ENCODE assay signal across 5 fruit fly cellular contexts in genomic region chrX:13815526-13816173, dm6.
TF ChIP-seq lines count a peak whose summit lies in the region.

No protein-coding gene starts in this region.

TF ChIP-seq in whole organism, adult, 20 proteins besides CTCF, POLR2A, EP300 and RAD21 (continued from another document):
- TF ChIP-seq CG1620 (GFP tag; optimal IDR thresholded peaks at IDR 0.05; lab: Kevin White, UChicago): no peak
- TF ChIP-seq CG5204 (GFP tag; optimal IDR thresholded peaks at IDR 0.05; lab: Kevin White, UChicago): peak; percentile 69

TF ChIP-seq in whole organism, embryonic, 481 proteins besides CTCF, POLR2A, EP300 and RAD21 (continued from another document and continues in another):
- peak; percentile 9 for TF ChIP-seq ewg (GFP tag; optimal IDR thresholded peaks at IDR 0.05; lab: Kevin White, UChicago)
- TF ChIP-seq CG34422 (GFP tag; IDR thresholded peaks at IDR 0.05; lab: Robert Waterston, UW): peak; percentile 49; the same call in 1 of the 3 replicates
- TF ChIP-seq CG10565 (GFP tag; optimal IDR thresholded peaks at IDR 0.05; lab: Kevin White, UChicago): no peak
- TF ChIP-seq gt (GFP tag; IDR thresholded peaks at IDR 0.05; lab: Robert Waterston, UW): no peak
- peak; percentile 78 for TF ChIP-seq CG17361 (GFP tag; IDR thresholded peaks at IDR 0.05; lab: Robert Waterston, UW)
- no peak for TF ChIP-seq Opbp (GFP tag; IDR thresholded peaks at IDR 0.05; lab: Robert Waterston, UW; ENCODE audit: partially characterized antibody)
- no peak for TF ChIP-seq CG15479 (GFP tag; optimal IDR thresholded peaks at IDR 0.05; lab: Kevin White, UChicago)
- TF ChIP-seq Hey (tag; optimal IDR thresholded peaks at IDR 0.05; lab: Kevin White, UChicago): no peak
- peak; percentile 46 for TF ChIP-seq fd3F (GFP tag; optimal IDR thresholded peaks at IDR 0.05; lab: Kevin White, UChicago)
- TF ChIP-seq CG5180 (GFP tag; optimal IDR thresholded peaks at IDR 0.05; lab: Kevin White, UChicago): peak; percentile 49
- TF ChIP-seq CG15011 (GFP tag; optimal IDR thresholded peaks at IDR 0.05; lab: Kevin White, UChicago): peak; percentile 38
- TF ChIP-seq Dp (GFP tag; optimal IDR thresholded peaks at IDR 0.05; lab: Kevin White, UChicago): no peak
- TF ChIP-seq Ptx1 (GFP tag; IDR thresholded peaks at IDR 0.05; lab: Robert Waterston, UW): peak; percentile 70
- no peak for TF ChIP-seq her (GFP tag; optimal IDR thresholded peaks at IDR 0.05; lab: Kevin White, UChicago)
- TF ChIP-seq onecut (GFP tag; IDR thresholded peaks at IDR 0.05; lab: Robert Waterston, UW): peak; percentile 32; the same call in 1 of the 2 replicates
- no peak for TF ChIP-seq HLHmδ (GFP tag; optimal IDR thresholded peaks at IDR 0.05; lab: Kevin White, UChicago)
- TF ChIP-seq CG12071 (GFP tag; optimal IDR thresholded peaks at IDR 0.05; lab: Kevin White, UChicago): no peak
- peak; percentile 58 for TF ChIP-seq Xbp1 (GFP tag; optimal IDR thresholded peaks at IDR 0.05; lab: Kevin White, UChicago)
- TF ChIP-seq ems (GFP tag; optimal IDR thresholded peaks at IDR 0.05; lab: Kevin White, UChicago): peak; percentile 23
- peak; percentile 73 for TF ChIP-seq Sox100B (GFP tag; optimal IDR thresholded peaks at IDR 0.05; lab: Kevin White, UChicago)
- TF ChIP-seq CG7357 (GFP tag; IDR thresholded peaks at IDR 0.05; lab: Robert Waterston, UW): peak; percentile 71; the same call in 2 of the 3 replicates
- TF ChIP-seq az2 (GFP tag; optimal IDR thresholded peaks at IDR 0.05; lab: Kevin White, UChicago): peak; percentile 45
- no peak for TF ChIP-seq NC2α (GFP tag; optimal IDR thresholded peaks at IDR 0.05; lab: Kevin White, UChicago)
- no peak for TF ChIP-seq D (optimal IDR thresholded peaks at IDR 0.05; lab: Kevin White, UChicago)
- peak; percentile 61 for TF ChIP-seq D (GFP tag; optimal IDR thresholded peaks at IDR 0.05; lab: Kevin White, UChicago)
- TF ChIP-seq nerfin-2 (GFP tag; IDR thresholded peaks at IDR 0.05; lab: Robert Waterston, UW; ENCODE audit: partially characterized antibody): no peak
- TF ChIP-seq caup (GFP tag; optimal IDR thresholded peaks at IDR 0.05; lab: Kevin White, UChicago; ENCODE audit: severe bottlenecking): peak; percentile 26
- TF ChIP-seq CG4617 (GFP tag; optimal IDR thresholded peaks at IDR 0.05; lab: Kevin White, UChicago; ENCODE audit: borderline replicate concordance): no peak
- TF ChIP-seq Deaf1 (tag; optimal IDR thresholded peaks at IDR 0.05; lab: Kevin White, UChicago): peak; percentile 5
- TF ChIP-seq chm (GFP tag; IDR thresholded peaks at IDR 0.05; lab: Robert Waterston, UW): no peak
- peak; percentile 71 for TF ChIP-seq CG18262 (tag; optimal IDR thresholded peaks at IDR 0.05; lab: Kevin White, UChicago)

TF ChIP-seq in whole organism, prepupa, 60 proteins besides CTCF, POLR2A, EP300 and RAD21 (continued from another document and continues in another):
- TF ChIP-seq cyc (GFP tag; optimal IDR thresholded peaks at IDR 0.05; lab: Kevin White, UChicago) (peak; percentile 64), topi (GFP tag; optimal IDR thresholded peaks at IDR 0.05; lab: Kevin White, UChicago) (peak; percentile 55), CG32006 (GFP tag; optimal IDR thresholded peaks at IDR 0.05; lab: Kevin White, UChicago) (peak; percentile 92), Lpt (GFP tag; optimal IDR thresholded peaks at IDR 0.05; lab: Kevin White, UChicago) (peak; percentile 71), CG15336 (GFP tag; IDR thresholded peaks at IDR 0.05; lab: Robert Waterston, UW) (peak; percentile 78), CG4318 (GFP tag; optimal IDR thresholded peaks at IDR 0.05; lab: Kevin White, UChicago) (peak; percentile 74), Met (GFP tag; optimal IDR thresholded peaks at IDR 0.05; lab: Kevin White, UChicago) (peak; percentile 67), Blimp-1 (GFP tag; optimal IDR thresholded peaks at IDR 0.05; lab: Kevin White, UChicago) (no peak), Hr39 (GFP tag; optimal IDR thresholded peaks at IDR 0.05; lab: Kevin White, UChicago) (peak; percentile 61), CG3919 (GFP tag; optimal IDR thresholded peaks at IDR 0.05; lab: Kevin White, UChicago) (peak; percentile 72), CG6276 (GFP tag; optimal IDR thresholded peaks at IDR 0.05; lab: Kevin White, UChicago) (peak; percentile 85), CG6792 (GFP tag; optimal IDR thresholded peaks at IDR 0.05; lab: Kevin White, UChicago) (peak; percentile 64), Eip78C (GFP tag; lab: Kevin White, UChicago) (peak; percentile 92), CG31627 (GFP tag; optimal IDR thresholded peaks at IDR 0.05; lab: Kevin White, UChicago) (peak; percentile 64), fd59A (GFP tag; optimal IDR thresholded peaks at IDR 0.05; lab: Kevin White, UChicago) (peak; percentile 75), Ets96B (tag; optimal IDR thresholded peaks at IDR 0.05; lab: Kevin White, UChicago) (peak; percentile 73), OdsH (GFP tag; optimal IDR thresholded peaks at IDR 0.05; lab: Kevin White, UChicago) (peak; percentile 76), lz (GFP tag; optimal IDR thresholded peaks at IDR 0.05; lab: Kevin White, UChicago) (peak; percentile 44), Smox (GFP tag; optimal IDR thresholded peaks at IDR 0.05; lab: Kevin White, UChicago) (peak; percentile 24), Sox15 (GFP tag; optimal IDR thresholded peaks at IDR 0.05; lab: Kevin White, UChicago) (peak; percentile 51), Hr4 (GFP tag; optimal IDR thresholded peaks at IDR 0.05; lab: Kevin White, UChicago) (peak; percentile 81), CG7368 (GFP tag; optimal IDR thresholded peaks at IDR 0.05; lab: Kevin White, UChicago) (peak; percentile 15), achi (GFP tag; optimal IDR thresholded peaks at IDR 0.05; lab: Kevin White, UChicago) (peak; percentile 70), CG34406 (GFP tag; optimal IDR thresholded peaks at IDR 0.05; lab: Kevin White, UChicago) (peak; percentile 58), CG6854 (GFP tag; optimal IDR thresholded peaks at IDR 0.05; lab: Kevin White, UChicago) (no peak), ss (GFP tag; optimal IDR thresholded peaks at IDR 0.05; lab: Kevin White, UChicago) (peak; percentile 73 to 79), Sox102F (GFP tag; optimal IDR thresholded peaks at IDR 0.05; lab: Kevin White, UChicago) (peak; percentile 49), dac (GFP tag; optimal IDR thresholded peaks at IDR 0.05; lab: Kevin White, UChicago) (peak; percentile 68), CG6163 (GFP tag; IDR thresholded peaks at IDR 0.05; lab: Robert Waterston, UW) (peak; percentile 50; the same call in 2 of the 3 replicates), CG3032 (tag; optimal IDR thresholded peaks at IDR 0.05; lab: Kevin White, UChicago) (peak; percentile 76), CG11762 (GFP tag; optimal IDR thresholded peaks at IDR 0.05; lab: Kevin White, UChicago; ENCODE audit: insufficient read depth) (peak; percentile 65), svp (GFP tag; lab: Kevin White, UChicago) (peak; percentile 77), Eip75B (GFP tag; optimal IDR thresholded peaks at IDR 0.05; lab: Kevin White, UChicago) (peak; percentile 81), Hr38 (GFP tag; optimal IDR thresholded peaks at IDR 0.05; lab: Kevin White, UChicago) (no peak)

TF ChIP-seq in whole organism, pupa, 21 proteins besides CTCF, POLR2A, EP300 and RAD21 (continued from another document):
- TF ChIP-seq CG32121 (GFP tag; IDR thresholded peaks at IDR 0.05; lab: Robert Waterston, UW): peak; percentile 77

TF ChIP-seq in whole organism, wandering third instar larva, 38 proteins besides CTCF, POLR2A, EP300 and RAD21 (continued from another document):
- TF ChIP-seq Vsx2 (GFP tag; optimal IDR thresholded peaks at IDR 0.05; lab: Kevin White, UChicago; ENCODE audit: partially characterized antibody): no peak
- no peak for TF ChIP-seq CrebA (GFP tag; optimal IDR thresholded peaks at IDR 0.05; lab: Kevin White, UChicago; ENCODE audit: borderline replicate concordance)
- TF ChIP-seq ey (GFP tag; optimal IDR thresholded peaks at IDR 0.05; lab: Kevin White, UChicago): peak; percentile 81
- no peak for TF ChIP-seq Hr78 (GFP tag; optimal IDR thresholded peaks at IDR 0.05; lab: Kevin White, UChicago)
- no peak for TF ChIP-seq CG9705 (GFP tag; optimal IDR thresholded peaks at IDR 0.05; lab: Kevin White, UChicago)
- no peak for TF ChIP-seq Abd-B (GFP tag; optimal IDR thresholded peaks at IDR 0.05; lab: Kevin White, UChicago)
- no peak for TF ChIP-seq Mio (GFP tag; optimal IDR thresholded peaks at IDR 0.05; lab: Kevin White, UChicago)
- no peak for TF ChIP-seq Rel (GFP tag; optimal IDR thresholded peaks at IDR 0.05; lab: Kevin White, UChicago)
- no peak for TF ChIP-seq Rel (tag; optimal IDR thresholded peaks at IDR 0.05; lab: Kevin White, UChicago)
- peak; percentile 58 for TF ChIP-seq dmrt93B (GFP tag; optimal IDR thresholded peaks at IDR 0.05; lab: Kevin White, UChicago)
- TF ChIP-seq GATAd (GFP tag; optimal IDR thresholded peaks at IDR 0.05; lab: Kevin White, UChicago): no peak
- TF ChIP-seq rgr (GFP tag; optimal IDR thresholded peaks at IDR 0.05; lab: Kevin White, UChicago): peak; percentile 64
- peak; percentile 67 for TF ChIP-seq woc (GFP tag; optimal IDR thresholded peaks at IDR 0.05; lab: Kevin White, UChicago)
- TF ChIP-seq HLH106 (tag; optimal IDR thresholded peaks at IDR 0.05; lab: Kevin White, UChicago): peak; percentile 65
